Worm (Caenorhabditis elegans) whole organism, L2 larva: ENCODE results near the gene cutl-24.

ENCODE experiments used
- ZK546.5 ChIP-seq: sonication (generic microtip); optimal IDR thresholded peaks from 2 replicates; lab custom pipeline; 2017; ENCODE audit warnings: missing biosample characterization, missing genetic modification characterization
- blmp-1 ChIP-seq: sonication (generic microtip); optimal IDR thresholded peaks from 2 replicates; lab custom pipeline; 2017; ENCODE audit warnings: missing genetic modification characterization, mild to moderate bottlenecking, missing compliant biosample characterization, antibody characterized with exemption, moderate library complexity; ENCODE audit not compliant: insufficient read depth
- elt-1 ChIP-seq: fragments of 150-350 bp; optimal IDR thresholded peaks from 2 replicates; lab custom pipeline; 2014; ENCODE audit warnings: missing biosample characterization, missing genetic modification characterization
- elt-3 ChIP-seq: sonication (generic microtip); optimal IDR thresholded peaks from 2 replicates; lab custom pipeline; 2017; ENCODE audit warnings: missing biosample characterization, missing genetic modification characterization
- lsy-2 ChIP-seq, 2 experiments: fragments of 150-350 bp in 1 of 2; sonication (generic microtip) in 1 of 2; optimal IDR thresholded peaks; 2 replicates each; lab custom pipeline; 2014 to 2017; ENCODE audit warnings: missing biosample characterization in 2 of 2, missing genetic modification characterization in 2 of 2
- mab-5 ChIP-seq: fragments of 150-350 bp; optimal IDR thresholded peaks from 2 replicates; lab custom pipeline; 2014; ENCODE audit warnings: missing biosample characterization, missing genetic modification characterization
- nhr-10 ChIP-seq: sonication (generic microtip); optimal IDR thresholded peaks from 2 replicates; lab custom pipeline; 2017; ENCODE audit warnings: missing biosample characterization, missing genetic modification characterization
- nhr-11 ChIP-seq: fragments of 150-350 bp; optimal IDR thresholded peaks from 2 replicates; lab custom pipeline; 2014; ENCODE audit warnings: missing biosample characterization, missing genetic modification characterization
- nhr-12 ChIP-seq: fragments of 150-350 bp; optimal IDR thresholded peaks from 2 replicates; lab custom pipeline; 2014; ENCODE audit warnings: missing biosample characterization, missing genetic modification characterization
- skn-1 ChIP-seq: sonication (generic microtip); optimal IDR thresholded peaks from 2 replicates; lab custom pipeline; 2017; ENCODE audit warnings: missing biosample characterization, missing genetic modification characterization
- sma-3 ChIP-seq: sonication (generic microtip); optimal IDR thresholded peaks from 2 replicates; lab custom pipeline; 2016; ENCODE audit warnings: missing genetic modification reagents, missing genetic modification characterization, missing compliant biosample characterization
- unc-55 ChIP-seq: fragments of 150-350 bp; sonication (generic microtip); optimal IDR thresholded peaks from 3 replicates; lab custom pipeline; 2014; ENCODE audit warnings: missing biosample characterization, missing genetic modification reagents, missing genetic modification characterization
- unc-62 ChIP-seq: fragments of 150-350 bp; optimal IDR thresholded peaks from 2 replicates; lab custom pipeline; 2014; ENCODE audit warnings: missing biosample characterization, missing genetic modification reagents, missing genetic modification characterization

ce11 chrIV:125881-126781 lies 38.7 kb upstream of the cutl-24 start, which contains the start of the genes grld-1 and cox-6C:
- TF ChIP-seq mab-5 (no peak), nhr-12 (no peak), blmp-1 (no peak), elt-1 (tag; lab: Kevin White, UChicago) (no peak), nhr-11 (tag; lab: Kevin White, UChicago) (no peak), unc-55 (GFP tag; lab: Kevin White, UChicago) (peak; percentile 78), nhr-10 (tag; lab: Kevin White, UChicago) (no peak), elt-3 (tag; lab: Kevin White, UChicago) (no peak), ZK546.5 (tag; lab: Kevin White, UChicago) (no peak), lsy-2 (tag; optimal IDR thresholded peaks at IDR 0.05; lab: Kevin White, UChicago) (peak; percentile 86 to 97), skn-1 (tag; lab: Kevin White, UChicago) (no peak), sma-3 (GFP tag; lab: Kevin White, UChicago) (peak; percentile 51), unc-62 (GFP tag; lab: Kevin White, UChicago) (no peak)
